Worm (Caenorhabditis elegans) whole organism, L4 larva: ENCODE results near the gene his-69.

Experiments
- F10B5.3 ChIP-seq: sonication (generic microtip); optimal IDR thresholded peaks from 2 replicates; lab custom pipeline; 2016; ENCODE audit warnings: mild to moderate bottlenecking, missing genetic modification characterization, missing compliant biosample characterization
- F26F4.8 ChIP-seq: fragments of 200-800 bp; sonication (Bioruptor generic); conservative IDR thresholded peaks from 2 replicates; pipeline ENCODE4 v1.3.6; 2022; ENCODE audit warnings: missing genetic modification characterization, missing compliant biosample characterization
- F49E8.2 ChIP-seq: sonication (generic microtip); optimal IDR thresholded peaks from 2 replicates; lab custom pipeline; 2016; ENCODE audit warnings: missing compliant biosample characterization, mild to moderate bottlenecking, missing genetic modification characterization, borderline replicate concordance
- T20F7.1 ChIP-seq: fragments of 200-800 bp; sonication (Bioruptor generic); optimal IDR thresholded peaks from 2 replicates; lab custom pipeline; 2018; ENCODE audit warnings: mild to moderate bottlenecking, missing genetic modification characterization, missing compliant biosample characterization
- T26A8.4 ChIP-seq: fragments of 200-800 bp; sonication (Bioruptor generic); IDR thresholded peaks from 2 replicates; pipeline ENCODE4 v1.3.6; 2022; ENCODE audit warnings: missing genetic modification characterization, missing compliant biosample characterization
- Y75B8A.6 ChIP-seq: fragments of 200-800 bp; sonication (Bioruptor generic); IDR thresholded peaks from 2 replicates; pipeline ENCODE4 v1.3.6; 2022; ENCODE audit warnings: missing genetic modification reagents, missing genetic modification characterization, missing compliant biosample characterization
- attf-4 ChIP-seq: sonication (generic microtip); optimal IDR thresholded peaks from 3 replicates; lab custom pipeline; 2017; ENCODE audit warnings: missing biosample characterization, missing genetic modification characterization
- ceh-28 ChIP-seq: fragments of 150-350 bp; optimal IDR thresholded peaks from 2 replicates; lab custom pipeline; 2014; ENCODE audit warnings: missing biosample characterization, missing genetic modification reagents, missing genetic modification characterization
- ceh-82 ChIP-seq: sonication (generic microtip); optimal IDR thresholded peaks from 2 replicates; lab custom pipeline; 2017; ENCODE audit warnings: missing biosample characterization, missing genetic modification characterization
- ctbp-1 ChIP-seq: fragments of 200-800 bp; sonication (Bioruptor generic); IDR thresholded peaks from 2 replicates; pipeline ENCODE4 v1.3.6; 2022; ENCODE audit warnings: missing genetic modification reagents, missing genetic modification characterization, missing compliant biosample characterization
- daf-12 ChIP-seq: fragments of 150-350 bp; optimal IDR thresholded peaks from 2 replicates; lab custom pipeline; 2014; ENCODE audit warnings: missing biosample characterization, missing genetic modification reagents, missing genetic modification characterization
- daf-16 ChIP-seq, 3 experiments: sonication (generic microtip); optimal IDR thresholded peaks; 2 replicates each; lab custom pipeline; 2016 to 2017; ENCODE audit warnings: missing genetic modification characterization in 3 of 3, missing genetic modification reagents in 3 of 3, mild to moderate bottlenecking in 2 of 3, missing compliant biosample characterization in 2 of 3, missing biosample characterization in 1 of 3, moderate library complexity in 1 of 3
- daf-19 ChIP-seq: fragments of 200-800 bp; sonication (Bioruptor generic); conservative IDR thresholded peaks from 2 replicates; pipeline ENCODE4 v1.3.6; 2022; ENCODE audit warnings: missing genetic modification characterization, missing compliant biosample characterization
- dve-1 ChIP-seq: sonication (generic microtip); optimal IDR thresholded peaks from 2 replicates; lab custom pipeline; 2017; ENCODE audit warnings: antibody characterized with exemption, mild to moderate bottlenecking, missing genetic modification characterization, missing compliant biosample characterization; ENCODE audit not compliant: insufficient read depth
- egl-27 ChIP-seq: sonication (generic microtip); optimal IDR thresholded peaks from 3 replicates; lab custom pipeline; 2017; ENCODE audit warnings: missing biosample characterization, missing genetic modification reagents, missing genetic modification characterization
- egl-43 ChIP-seq: fragments of 200-800 bp; sonication (Bioruptor generic); IDR thresholded peaks from 2 replicates; pipeline ENCODE4 v1.3.6; 2022; ENCODE audit warnings: missing genetic modification reagents, missing genetic modification characterization, missing compliant biosample characterization
- fkh-10 ChIP-seq: fragments of 150-350 bp; optimal IDR thresholded peaks from 2 replicates; lab custom pipeline; 2014; ENCODE audit warnings: missing biosample characterization, missing genetic modification reagents, missing genetic modification characterization
- fos-1 ChIP-seq: fragments of 150-350 bp; optimal IDR thresholded peaks from 2 replicates; lab custom pipeline; 2014; ENCODE audit warnings: missing biosample characterization, missing genetic modification characterization
- hif-1 ChIP-seq, 2 experiments: sonication (generic microtip); optimal IDR thresholded peaks; 2 replicates each; lab custom pipeline; 2016 to 2017; ENCODE audit warnings: missing compliant biosample characterization in 2 of 2, missing genetic modification characterization in 2 of 2, missing genetic modification reagents in 2 of 2, missing genotype in 2 of 2, mild to moderate bottlenecking in 1 of 2
- hlh-11 ChIP-seq: fragments of 200-800 bp; sonication (Bioruptor generic); optimal IDR thresholded peaks from 2 replicates; lab custom pipeline; 2018; ENCODE audit warnings: mild to moderate bottlenecking, missing genetic modification characterization, missing compliant biosample characterization
- hmg-1.1 ChIP-seq: fragments of 200-800 bp; sonication (Bioruptor generic); IDR thresholded peaks from 2 replicates; pipeline ENCODE4 v1.3.6; 2022; ENCODE audit warnings: missing genetic modification reagents, missing genetic modification characterization, missing compliant biosample characterization
- lin-39 ChIP-seq: fragments of 150-350 bp; optimal IDR thresholded peaks from 2 replicates; lab custom pipeline; 2014; ENCODE audit warnings: missing biosample characterization, missing genetic modification reagents, missing genetic modification characterization
- lsy-2 ChIP-seq, 2 experiments: fragments of 150-350 bp in 1 of 2; sonication (generic microtip) in 1 of 2; optimal IDR thresholded peaks; 2 replicates each; lab custom pipeline; 2014 to 2017; ENCODE audit warnings: missing biosample characterization in 2 of 2, missing genetic modification characterization in 2 of 2
- madf-9 ChIP-seq: fragments of 200-800 bp; sonication (Bioruptor generic); conservative IDR thresholded peaks from 2 replicates; pipeline ENCODE4 v1.3.6; 2022; ENCODE audit warnings: missing genetic modification reagents, missing genetic modification characterization, missing compliant biosample characterization
- mxl-3 ChIP-seq: fragments of 200-800 bp; sonication (Bioruptor generic); optimal IDR thresholded peaks from 2 replicates; lab custom pipeline; 2018; ENCODE audit warnings: mild to moderate bottlenecking, missing genetic modification characterization, missing compliant biosample characterization
- nhr-102 ChIP-seq: sonication (generic microtip); optimal IDR thresholded peaks from 2 replicates; lab custom pipeline; 2016; ENCODE audit warnings: mild to moderate bottlenecking, missing genetic modification characterization, moderate library complexity, missing compliant biosample characterization
- nhr-11 ChIP-seq: fragments of 150-350 bp; optimal IDR thresholded peaks from 2 replicates; lab custom pipeline; 2014; ENCODE audit warnings: missing biosample characterization, missing genetic modification characterization
- nhr-111 ChIP-seq: fragments of 200-800 bp; sonication (Bioruptor generic); optimal IDR thresholded peaks from 2 replicates; lab custom pipeline; 2018; ENCODE audit warnings: mild to moderate bottlenecking, missing genetic modification characterization, missing compliant biosample characterization
- nhr-25 ChIP-seq: sonication (generic microtip); optimal IDR thresholded peaks from 2 replicates; lab custom pipeline; 2017; ENCODE audit warnings: missing genetic modification characterization, mild to moderate bottlenecking, missing compliant biosample characterization, antibody characterized with exemption, moderate library complexity, borderline replicate concordance; ENCODE audit not compliant: insufficient read depth
- nhr-41 ChIP-seq: fragments of 200-800 bp; sonication (Bioruptor generic); IDR thresholded peaks from 2 replicates; pipeline ENCODE4 v1.3.6; 2022; ENCODE audit warnings: missing genetic modification reagents, missing genetic modification characterization, missing compliant biosample characterization
- nhr-42 ChIP-seq: fragments of 200-800 bp; sonication (Bioruptor generic); IDR thresholded peaks from 2 replicates; pipeline ENCODE4 v1.3.6; 2022; ENCODE audit warnings: missing genetic modification characterization, missing compliant biosample characterization
- nhr-6 ChIP-seq: fragments of 150-350 bp; optimal IDR thresholded peaks from 2 replicates; lab custom pipeline; 2014; ENCODE audit warnings: missing biosample characterization, missing genetic modification characterization
- nhr-77 ChIP-seq: fragments of 150-350 bp; optimal IDR thresholded peaks from 2 replicates; lab custom pipeline; 2014; ENCODE audit warnings: missing biosample characterization, missing genetic modification characterization
- rbr-2 ChIP-seq: sonication (generic microtip); optimal IDR thresholded peaks from 2 replicates; lab custom pipeline; 2016; ENCODE audit warnings: missing genotype, missing genetic modification characterization, missing compliant biosample characterization
- skn-1 ChIP-seq: fragments of 150-350 bp; optimal IDR thresholded peaks from 2 replicates; lab custom pipeline; 2014; ENCODE audit warnings: missing biosample characterization, missing genetic modification characterization
- snpc-1.2 ChIP-seq: fragments of 200-800 bp; sonication (Bioruptor generic); IDR thresholded peaks from 2 replicates; pipeline ENCODE4 v1.3.6; 2022; ENCODE audit warnings: missing genetic modification reagents, missing genetic modification characterization, missing compliant biosample characterization
- spr-1 ChIP-seq: sonication (generic microtip); optimal IDR thresholded peaks from 2 replicates; lab custom pipeline; 2016; ENCODE audit warnings: mild to moderate bottlenecking, missing genetic modification characterization, missing compliant biosample characterization
- tag-97 ChIP-seq: fragments of 200-800 bp; sonication (Bioruptor generic); IDR thresholded peaks from 2 replicates; pipeline ENCODE4 v1.3.6; 2022; ENCODE audit warnings: missing genetic modification characterization, missing compliant biosample characterization
- tra-1 ChIP-seq: fragments of 200-800 bp; sonication (Bioruptor generic); IDR thresholded peaks from 2 replicates; pipeline ENCODE4 v1.3.6; 2022; ENCODE audit warnings: missing genetic modification reagents, missing genetic modification characterization, missing compliant biosample characterization
- unc-130 ChIP-seq: sonication (generic microtip); optimal IDR thresholded peaks from 2 replicates; lab custom pipeline; 2016; ENCODE audit warnings: missing genetic modification reagents, missing genetic modification characterization, missing compliant biosample characterization
- unc-62 ChIP-seq, 3 experiments: fragments of 150-350 bp in 1 of 3; sonication (generic microtip); optimal IDR thresholded peaks in 2 of 3; peaks in 1 of 3; 1 replicate in 1 of 3; 2 replicates in 2 of 3; lab custom pipeline; 2014 to 2017; ENCODE audit warnings: missing biosample characterization in 3 of 3, missing genetic modification characterization in 3 of 3, missing genetic modification reagents in 3 of 3, missing genotype in 1 of 3
- zag-1 ChIP-seq: fragments of 150-350 bp; optimal IDR thresholded peaks from 2 replicates; lab custom pipeline; 2014; ENCODE audit warnings: missing biosample characterization, missing genetic modification characterization
- zfp-2 ChIP-seq: sonication (generic microtip); optimal IDR thresholded peaks from 2 replicates; lab custom pipeline; 2016; ENCODE audit warnings: mild to moderate bottlenecking, missing genetic modification characterization, missing compliant biosample characterization
- zfp-3 ChIP-seq: fragments of 200-800 bp; sonication (Bioruptor generic); conservative IDR thresholded peaks from 2 replicates; pipeline ENCODE4 v1.3.6; 2022; ENCODE audit warnings: missing genetic modification reagents, missing genetic modification characterization, missing compliant biosample characterization
- zip-11 ChIP-seq: fragments of 200-800 bp; sonication (Bioruptor generic); IDR thresholded peaks from 2 replicates; pipeline ENCODE4 v1.3.6; 2022; ENCODE audit warnings: missing genetic modification characterization, missing compliant biosample characterization
- zip-2 ChIP-seq: fragments of 150-350 bp; optimal IDR thresholded peaks from 2 replicates; lab custom pipeline; 2014; ENCODE audit warnings: missing biosample characterization, missing genetic modification characterization

The his-69 gene

DNA sequence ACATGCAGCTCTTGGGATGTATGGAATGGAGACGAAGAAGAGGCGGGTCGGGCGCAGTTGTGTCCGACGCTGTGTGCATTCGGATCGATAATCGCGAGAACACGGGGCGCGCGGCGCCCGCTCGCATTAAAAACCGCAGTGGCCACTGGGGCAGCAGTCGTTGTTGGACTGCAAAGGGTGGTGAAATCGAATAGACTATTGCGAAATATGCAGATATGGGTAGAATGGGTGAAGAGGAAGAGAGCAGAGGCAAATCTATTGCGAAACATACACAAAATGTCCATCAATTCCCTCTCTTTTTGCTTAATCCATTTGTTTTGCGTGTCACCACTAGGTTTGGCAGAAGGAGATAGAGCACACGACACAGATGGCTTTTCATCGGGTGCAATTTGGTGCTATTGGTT, 40.4 kb downstream of the his-69 start (continued):
- TF ChIP-seq nhr-42, result no peak
- TF ChIP-seq T26A8.4 (GFP tag; lab: Robert Waterston, UW), result no peak
- no peak for TF ChIP-seq zip-2
- TF ChIP-seq daf-12, result no peak
- no peak for TF ChIP-seq egl-27 (tag; lab: Kevin White, UChicago)
- no peak for TF ChIP-seq zip-11 (GFP tag; lab: Robert Waterston, UW)
- TF ChIP-seq nhr-25, result no peak
- TF ChIP-seq F49E8.2 (tag; lab: Kevin White, UChicago), result no peak
- no peak for TF ChIP-seq zfp-2 (tag; lab: Kevin White, UChicago)
- peak; percentile 79 for TF ChIP-seq ctbp-1 (GFP tag; lab: Robert Waterston, UW)

DNA sequence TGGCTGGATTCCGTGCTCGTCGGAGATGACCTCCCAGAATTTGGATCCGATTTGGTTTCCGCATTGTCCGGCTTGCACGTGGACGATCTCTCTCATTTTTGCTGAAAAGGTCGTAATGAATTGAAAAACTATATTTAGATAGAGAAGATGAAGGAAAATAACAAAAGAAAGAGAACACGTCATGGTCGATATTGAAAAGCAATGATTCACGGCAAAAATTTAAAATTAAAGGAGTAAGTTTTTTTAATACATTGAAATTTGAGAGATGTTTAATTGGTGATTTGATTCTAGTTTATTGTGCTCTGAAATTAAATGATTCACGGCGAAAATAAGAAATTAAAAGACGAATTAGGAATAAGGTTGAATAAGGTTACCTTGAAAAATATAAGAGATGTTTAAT, 41.0 kb downstream of the his-69 start, which contains the start of gene tbb-2:
Gene tbb-2 (minus strand): TSS at position 101 of the 400 bp plus-strand sequence.
- no peak for TF ChIP-seq lsy-2 (tag; optimal IDR thresholded peaks at IDR 0.05; lab: Kevin White, UChicago)
- TF ChIP-seq daf-16 (GFP tag; optimal IDR thresholded peaks at IDR 0.05; lab: Kevin White, UChicago), result no peak
- TF ChIP-seq daf-16 (tag; optimal IDR thresholded peaks at IDR 0.05; lab: Kevin White, UChicago), result no peak
- TF ChIP-seq attf-4 (tag; lab: Kevin White, UChicago), result no peak
- TF ChIP-seq mxl-3 (GFP tag; lab: Kevin White, UChicago), result no peak
- TF ChIP-seq tag-97 (GFP tag; lab: Robert Waterston, UW), result no peak
- no peak for TF ChIP-seq nhr-11 (tag; lab: Kevin White, UChicago)
- TF ChIP-seq F26F4.8 (GFP tag; lab: Robert Waterston, UW), result no peak
- TF ChIP-seq hif-1 (tag; optimal IDR thresholded peaks at IDR 0.05; lab: Kevin White, UChicago), result no peak
- no peak for TF ChIP-seq snpc-1.2 (GFP tag; lab: Robert Waterston, UW)

DNA sequence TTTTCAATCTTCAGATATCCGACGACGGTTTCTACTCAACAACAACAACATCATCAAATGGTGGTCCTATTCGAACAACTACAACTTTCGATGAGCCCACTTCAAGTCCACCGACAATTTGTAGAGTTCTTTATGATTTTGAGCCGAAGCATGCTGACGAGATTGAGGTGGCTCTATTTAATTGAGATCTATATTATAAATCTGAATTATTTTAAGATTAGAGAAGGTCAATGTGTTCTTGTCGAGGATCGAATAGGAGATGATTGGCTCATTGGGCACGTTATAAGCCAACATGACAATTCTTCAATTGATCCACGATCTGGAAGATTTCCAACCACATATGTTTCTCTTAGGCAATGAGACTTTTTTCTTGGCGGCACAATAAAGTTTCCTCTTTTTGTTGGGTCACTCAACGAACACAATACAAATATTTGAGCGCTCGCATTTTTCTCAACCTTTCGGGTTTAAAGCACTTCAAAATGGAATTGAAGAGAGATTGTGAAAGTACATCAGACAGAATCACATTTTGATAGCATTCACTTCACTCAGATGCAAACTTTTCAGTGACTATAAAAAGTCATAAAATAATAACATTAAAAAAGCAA, 43.1 kb downstream of the his-69 start:
- TF ChIP-seq T26A8.4 (GFP tag; lab: Robert Waterston, UW) (peak; percentile 66), tra-1 (GFP tag; lab: Robert Waterston, UW) (no peak), unc-130 (GFP tag; lab: Kevin White, UChicago) (peak; percentile 76), fos-1 (no peak), Y75B8A.6 (GFP tag; lab: Robert Waterston, UW) (0 out of 2 replicates have a peak, but pooled peaks have one; percentile 14), egl-43 (GFP tag; lab: Robert Waterston, UW) (no peak), spr-1 (tag; lab: Kevin White, UChicago) (peak; percentile 29), zip-11 (GFP tag; lab: Robert Waterston, UW) (no peak), zfp-3 (0 out of 2 replicates have a peak, but pooled peaks have one; percentile 17), madf-9 (GFP tag; lab: Robert Waterston, UW) (no peak), ceh-82 (tag; lab: Kevin White, UChicago) (no peak), fkh-10 (GFP tag; lab: Kevin White, UChicago) (no peak), zfp-2 (tag; lab: Kevin White, UChicago) (no peak), nhr-111 (peak; percentile 45), nhr-102 (tag; lab: Kevin White, UChicago) (peak; percentile 71), rbr-2 (peak; percentile 19), daf-19 (0 out of 2 replicates have a peak, but pooled peaks have one; percentile 56), zag-1 (tag; lab: Kevin White, UChicago) (no peak), unc-62 (GFP tag; optimal IDR thresholded peaks at IDR 0.05 in 1 of 2; lab: Kevin White, UChicago) (no peak), unc-62 (tag; optimal IDR thresholded peaks at IDR 0.05; lab: Kevin White, UChicago) (no peak), lin-39 (no peak), F49E8.2 (tag; lab: Kevin White, UChicago) (peak; percentile 85), nhr-41 (GFP tag; lab: Robert Waterston, UW) (no peak), hmg-1.1 (GFP tag; lab: Robert Waterston, UW) (peak; percentile 53), skn-1 (tag; lab: Kevin White, UChicago) (no peak), dve-1 (no peak), nhr-6 (no peak), T20F7.1 (GFP tag; lab: Kevin White, UChicago) (no peak), nhr-77 (no peak), egl-27 (tag; lab: Kevin White, UChicago) (no peak), F10B5.3 (tag; lab: Kevin White, UChicago) (no peak), hlh-11 (tag; lab: Kevin White, UChicago) (no peak), ceh-28 (tag; lab: Kevin White, UChicago) (no peak)
